Worm (Caenorhabditis elegans) whole organism, L3 larva: ENCODE data around the gene srd-17.
"Not testable (repeated sequence)": the region's sequence is repeated elsewhere in the genome, so short reads cannot be mapped to it uniquely, and the experiment has no call there.

Experiments used
- R02D3.7 ChIP-seq: fragments of 150-350 bp; optimal IDR thresholded peaks from 2 replicates; lab custom pipeline; 2014; ENCODE audit warnings: missing biosample characterization, missing genetic modification characterization
- ama-1 ChIP-seq: fragments of 150-350 bp; optimal IDR thresholded peaks from 2 replicates; lab custom pipeline; 2018
- ceh-28 ChIP-seq: fragments of 150-350 bp; optimal IDR thresholded peaks from 2 replicates; lab custom pipeline; 2014; ENCODE audit warnings: missing biosample characterization, missing genetic modification reagents, missing genetic modification characterization
- ceh-82 ChIP-seq: fragments of 150-350 bp; optimal IDR thresholded peaks from 2 replicates; lab custom pipeline; 2014; ENCODE audit warnings: missing biosample characterization, missing genetic modification characterization
- daf-12 ChIP-seq: fragments of 150-350 bp; optimal IDR thresholded peaks from 2 replicates; lab custom pipeline; 2014; ENCODE audit warnings: missing biosample characterization, missing genetic modification reagents, missing genetic modification characterization
- egl-27 ChIP-seq: sonication (generic microtip); optimal IDR thresholded peaks from 4 replicates; lab custom pipeline; 2017; ENCODE audit warnings: missing biosample characterization, missing genetic modification reagents, missing genetic modification characterization
- egl-5 ChIP-seq: fragments of 150-350 bp; optimal IDR thresholded peaks from 2 replicates; lab custom pipeline; 2017; ENCODE audit warnings: missing biosample characterization, missing genetic modification reagents, missing genetic modification characterization, inconsistent platforms
- elt-1 ChIP-seq: fragments of 150-350 bp; optimal IDR thresholded peaks from 2 replicates; lab custom pipeline; 2014; ENCODE audit warnings: missing biosample characterization, missing genetic modification characterization
- elt-2 ChIP-seq: sonication (generic microtip); optimal IDR thresholded peaks from 2 replicates; lab custom pipeline; 2016; ENCODE audit warnings: missing genetic modification reagents, mild to moderate bottlenecking, missing genetic modification characterization, missing compliant biosample characterization
- elt-3 ChIP-seq, 3 experiments: fragments of 150-350 bp in 1 of 3; sonication (generic microtip) in 2 of 3; optimal IDR thresholded peaks; 2 replicates in 2 of 3; 4 replicates in 1 of 3; lab custom pipeline; 2014 to 2017; ENCODE audit warnings: missing biosample characterization in 3 of 3, missing genetic modification characterization in 3 of 3
- eor-1 ChIP-seq, 2 experiments: fragments of 150-350 bp; optimal IDR thresholded peaks; 2 replicates each; lab custom pipeline; 2014 to 2018; ENCODE audit warnings: missing biosample characterization in 2 of 2, missing genetic modification characterization in 2 of 2
- fos-1 ChIP-seq: fragments of 150-350 bp; optimal IDR thresholded peaks from 2 replicates; lab custom pipeline; 2014; ENCODE audit warnings: missing biosample characterization, missing genetic modification characterization
- hmg-11 ChIP-seq: sonication (generic microtip); optimal IDR thresholded peaks from 2 replicates; lab custom pipeline; 2016; ENCODE audit warnings: missing genetic modification characterization, missing compliant biosample characterization
- jun-1 ChIP-seq: fragments of 150-350 bp; optimal IDR thresholded peaks from 2 replicates; lab custom pipeline; 2014; ENCODE audit warnings: missing biosample characterization, missing genetic modification reagents, missing genetic modification characterization
- lin-15B ChIP-seq: fragments of 150-350 bp; optimal IDR thresholded peaks from 2 replicates; lab custom pipeline; 2014; ENCODE audit warnings: missing biosample characterization, missing genetic modification characterization
- lin-39 ChIP-seq: fragments of 150-350 bp; optimal IDR thresholded peaks from 2 replicates; lab custom pipeline; 2018; ENCODE audit warnings: missing biosample characterization, missing genetic modification reagents, missing genetic modification characterization
- nfya-1 ChIP-seq: sonication (generic microtip); optimal IDR thresholded peaks from 2 replicates; lab custom pipeline; 2017; ENCODE audit warnings: missing genetic modification characterization, mild to moderate bottlenecking, missing compliant biosample characterization, antibody characterized with exemption, moderate library complexity; ENCODE audit not compliant: insufficient read depth
- nhr-11 ChIP-seq: fragments of 150-350 bp; optimal IDR thresholded peaks from 2 replicates; lab custom pipeline; 2014; ENCODE audit warnings: missing biosample characterization, missing genetic modification characterization
- nhr-12 ChIP-seq: fragments of 150-350 bp; optimal IDR thresholded peaks from 2 replicates; lab custom pipeline; 2014; ENCODE audit warnings: missing biosample characterization, missing genetic modification characterization
- nhr-237 ChIP-seq: fragments of 150-350 bp; optimal IDR thresholded peaks from 2 replicates; lab custom pipeline; 2014; ENCODE audit warnings: missing biosample characterization, missing genetic modification characterization
- nhr-25 ChIP-seq: sonication (generic microtip); optimal IDR thresholded peaks from 2 replicates; lab custom pipeline; 2017; ENCODE audit warnings: missing biosample characterization, missing genetic modification characterization
- nhr-28 ChIP-seq: fragments of 150-350 bp; optimal IDR thresholded peaks from 2 replicates; lab custom pipeline; 2014; ENCODE audit warnings: missing biosample characterization, missing genetic modification characterization
- nhr-77 ChIP-seq: fragments of 150-350 bp; optimal IDR thresholded peaks from 2 replicates; lab custom pipeline; 2014; ENCODE audit warnings: missing biosample characterization, missing genetic modification characterization
- pha-4 ChIP-seq: fragments of 150-350 bp; optimal IDR thresholded peaks from 2 replicates; lab custom pipeline; 2014; ENCODE audit warnings: missing biosample characterization, missing genetic modification reagents, missing genetic modification characterization
- sea-2 ChIP-seq: fragments of 150-350 bp; sonication (generic microtip); optimal IDR thresholded peaks from 4 replicates; lab custom pipeline; 2014; ENCODE audit warnings: missing biosample characterization, missing genetic modification reagents, missing genetic modification characterization
- snpc-4 ChIP-seq: fragments of 150-350 bp; optimal IDR thresholded peaks from 2 replicates; lab custom pipeline; 2014; ENCODE audit warnings: missing biosample characterization, missing genetic modification characterization
- unc-39 ChIP-seq: sonication (generic microtip); optimal IDR thresholded peaks from 4 replicates; lab custom pipeline; 2017; ENCODE audit warnings: missing biosample characterization, missing genetic modification characterization
- zag-1 ChIP-seq: fragments of 150-350 bp; optimal IDR thresholded peaks from 2 replicates; lab custom pipeline; 2014; ENCODE audit warnings: missing biosample characterization, missing genetic modification characterization

srd-17 gene

ce11 chrV:13445229-13445949 lies 12.9 kb upstream of the srd-17 start, which contains the start of gene Y2H9A.4:
TSS of gene Y2H9A.4 (plus strand) at chrV:13445899.
- TF ChIP-seq snpc-4 (no peak), nhr-25 (tag; lab: Kevin White, UChicago) (peak; percentile 72), nhr-28 (tag; lab: Kevin White, UChicago) (no peak), nhr-11 (no peak), ama-1 (no peak), elt-3 (tag; optimal IDR thresholded peaks at IDR 0.05; lab: Kevin White, UChicago) (no peak), pha-4 (tag; lab: Kevin White, UChicago) (peak; percentile 22), daf-12 (tag; lab: Kevin White, UChicago) (no peak), jun-1 (tag; lab: Kevin White, UChicago) (peak; percentile 67), unc-39 (tag; lab: Kevin White, UChicago) (no peak), nfya-1 (tag; lab: Kevin White, UChicago) (peak; percentile 3), R02D3.7 (tag; lab: Kevin White, UChicago) (no peak), eor-1 (tag; optimal IDR thresholded peaks at IDR 0.05; lab: Kevin White, UChicago) (no peak), elt-2 (tag; lab: Kevin White, UChicago) (peak; percentile 54), elt-1 (peak; percentile 72), egl-5 (tag; lab: Kevin White, UChicago) (no peak), hmg-11 (tag; lab: Kevin White, UChicago) (no peak), egl-27 (tag; lab: Kevin White, UChicago) (no peak), lin-15B (no peak)

- TF ChIP-seq R02D3.7 (tag; lab: Kevin White, UChicago); sea-2 (GFP tag; lab: Kevin White, UChicago); elt-1: not testable (repeated sequence)
Measured at ce11 chrV:13443535-13443934, 11.0 kb upstream of the srd-17 start, which contains the start of gene Y2H9A.6. TSS of gene Y2H9A.6 (plus strand) at chrV:13443835.

ce11 chrV:13442819-13443218 lies 10.3 kb upstream of the srd-17 start:
- TF ChIP-seq hmg-11 (tag; lab: Kevin White, UChicago): no peak
- no peak for TF ChIP-seq lin-15B
- TF ChIP-seq fos-1: no peak
- no peak for TF ChIP-seq egl-27 (tag; lab: Kevin White, UChicago)
- TF ChIP-seq snpc-4: no peak
- no peak for TF ChIP-seq zag-1 (tag; lab: Kevin White, UChicago)
- no peak for TF ChIP-seq nhr-237
- TF ChIP-seq elt-3 (tag; optimal IDR thresholded peaks at IDR 0.05; lab: Kevin White, UChicago): no peak
- TF ChIP-seq pha-4 (tag; lab: Kevin White, UChicago): no peak
- TF ChIP-seq daf-12 (tag; lab: Kevin White, UChicago): no peak
- no peak for TF ChIP-seq ceh-82 (tag; lab: Kevin White, UChicago)
- no peak for TF ChIP-seq nhr-28 (tag; lab: Kevin White, UChicago)

ce11 chrV:13441661-13442060 lies 9.1 kb upstream of the srd-17 start, which contains the start of gene col-162:
TSS of gene col-162 (plus strand) at chrV:13441961.
- TF ChIP-seq lin-39 (tag; lab: Kevin White, UChicago): no peak
- no peak for TF ChIP-seq nhr-77 (tag; lab: Kevin White, UChicago)
- no peak for TF ChIP-seq nfya-1 (tag; lab: Kevin White, UChicago)
- TF ChIP-seq ceh-82 (tag; lab: Kevin White, UChicago): no peak
- no peak for TF ChIP-seq ceh-28 (tag; lab: Kevin White, UChicago)
- no peak for TF ChIP-seq nhr-25 (tag; lab: Kevin White, UChicago)
- TF ChIP-seq R02D3.7 (tag; lab: Kevin White, UChicago): no peak
- no peak for TF ChIP-seq lin-15B
- TF ChIP-seq daf-12 (tag; lab: Kevin White, UChicago): no peak
- no peak for TF ChIP-seq nhr-28 (tag; lab: Kevin White, UChicago)
- TF ChIP-seq nhr-12: no peak
- TF ChIP-seq unc-39 (tag; lab: Kevin White, UChicago): no peak
- TF ChIP-seq, all 47 proteins: peak for 0

ce11 chrV:13437473-13438074 lies 5.1 kb upstream of the srd-17 start, which contains the start of gene mes-4:
TSS of gene mes-4 (minus strand) at chrV:13437545.
- TF ChIP-seq unc-39 (tag; lab: Kevin White, UChicago) (no peak), nfya-1 (tag; lab: Kevin White, UChicago) (peak; percentile 91), eor-1 (tag; optimal IDR thresholded peaks at IDR 0.05; lab: Kevin White, UChicago) (no peak), nhr-237 (no peak), nhr-25 (tag; lab: Kevin White, UChicago) (no peak), lin-15B (peak; percentile 38)
